Fruit fly (Drosophila melanogaster) whole organism: ENCODE results near the gene CG31157.

Experiments
- CG8478 ChIP-seq: fragments of >200 bp; optimal IDR thresholded peaks from 2 replicates; lab custom pipeline; 2018; ENCODE audit warnings: inconsistent platforms
- EcR ChIP-seq, 2 experiments: fragments of >200 bp; optimal IDR thresholded peaks; 2 replicates each; lab custom pipeline; 2017; ENCODE audit warnings: missing biosample characterization in 2 of 2, missing genetic modification characterization in 2 of 2, missing genetic modification reagents in 2 of 2

dm6 chr3R:13044459-13044858 is 3.1 kb upstream of the CG31157 start, which contains the start of gene Hsc70-2:
- TF ChIP-seq CG8478 (no peak), EcR (GFP tag; optimal IDR thresholded peaks at IDR 0.05; lab: Kevin White, UChicago) (no peak)
